Worm (Caenorhabditis elegans) whole organism, L4 larva: Measurements from ENCODE around the gene C16B8.3.

Experiments
- F44E2.7 ChIP-seq: fragments of 200-800 bp; sonication (Bioruptor generic); IDR thresholded peaks from 2 replicates; pipeline ENCODE4 v2.1.2; 2022; ENCODE audit warnings: missing genetic modification characterization, missing compliant biosample characterization
- F49E8.2 ChIP-seq: sonication (generic microtip); optimal IDR thresholded peaks from 2 replicates; lab custom pipeline; 2016; ENCODE audit warnings: missing compliant biosample characterization, mild to moderate bottlenecking, missing genetic modification characterization, borderline replicate concordance
- R02D3.7 ChIP-seq: fragments of 150-350 bp; sonication (generic microtip); optimal IDR thresholded peaks from 3 replicates; lab custom pipeline; 2014; ENCODE audit warnings: missing biosample characterization, missing genetic modification characterization
- Y105C5A.15 ChIP-seq: fragments of 200-800 bp; sonication (Bioruptor generic); IDR thresholded peaks from 2 replicates; pipeline ENCODE4 v1.3.6; 2022; ENCODE audit warnings: missing genetic modification characterization, missing compliant biosample characterization
- Y48G9A.11 ChIP-seq: fragments of 200-800 bp; sonication (Bioruptor generic); IDR thresholded peaks from 2 replicates; pipeline ENCODE4 v1.3.6; 2022; ENCODE audit warnings: missing genetic modification reagents, missing genetic modification characterization, missing compliant biosample characterization
- Y75B8A.6 ChIP-seq: fragments of 200-800 bp; sonication (Bioruptor generic); IDR thresholded peaks from 2 replicates; pipeline ENCODE4 v1.3.6; 2022; ENCODE audit warnings: missing genetic modification reagents, missing genetic modification characterization, missing compliant biosample characterization
- aha-1 ChIP-seq: fragments of 150-350 bp; peaks from one replicate; lab custom pipeline; 2014; ENCODE audit warnings: missing biosample characterization, missing genetic modification characterization
- ama-1 ChIP-seq: fragments of 150-350 bp; optimal IDR thresholded peaks from 2 replicates; lab custom pipeline; 2014; ENCODE audit warnings: inconsistent platforms, mixed read lengths
- ceh-28 ChIP-seq: fragments of 150-350 bp; optimal IDR thresholded peaks from 2 replicates; lab custom pipeline; 2014; ENCODE audit warnings: missing biosample characterization, missing genetic modification reagents, missing genetic modification characterization
- ctbp-1 ChIP-seq: fragments of 200-800 bp; sonication (Bioruptor generic); IDR thresholded peaks from 2 replicates; pipeline ENCODE4 v1.3.6; 2022; ENCODE audit warnings: missing genetic modification reagents, missing genetic modification characterization, missing compliant biosample characterization
- daf-16 ChIP-seq, 3 experiments: sonication (generic microtip); optimal IDR thresholded peaks; 2 replicates each; lab custom pipeline; 2016 to 2017; ENCODE audit warnings: missing genetic modification characterization in 3 of 3, missing genetic modification reagents in 3 of 3, mild to moderate bottlenecking in 2 of 3, missing compliant biosample characterization in 2 of 3, missing biosample characterization in 1 of 3, moderate library complexity in 1 of 3
- daf-19 ChIP-seq: fragments of 200-800 bp; sonication (Bioruptor generic); conservative IDR thresholded peaks from 2 replicates; pipeline ENCODE4 v1.3.6; 2022; ENCODE audit warnings: missing genetic modification characterization, missing compliant biosample characterization
- dmd-6 ChIP-seq: fragments of 200-800 bp; sonication (Bioruptor generic); IDR thresholded peaks from 2 replicates; pipeline ENCODE4 v1.3.6; 2022; ENCODE audit warnings: missing genetic modification reagents, missing genetic modification characterization, missing compliant biosample characterization
- dve-1 ChIP-seq: sonication (generic microtip); optimal IDR thresholded peaks from 2 replicates; lab custom pipeline; 2017; ENCODE audit warnings: antibody characterized with exemption, mild to moderate bottlenecking, missing genetic modification characterization, missing compliant biosample characterization; ENCODE audit not compliant: insufficient read depth
- egl-27 ChIP-seq: sonication (generic microtip); optimal IDR thresholded peaks from 3 replicates; lab custom pipeline; 2017; ENCODE audit warnings: missing biosample characterization, missing genetic modification reagents, missing genetic modification characterization
- hif-1 ChIP-seq, 2 experiments: sonication (generic microtip); optimal IDR thresholded peaks; 2 replicates each; lab custom pipeline; 2016 to 2017; ENCODE audit warnings: missing compliant biosample characterization in 2 of 2, missing genetic modification characterization in 2 of 2, missing genetic modification reagents in 2 of 2, missing genotype in 2 of 2, mild to moderate bottlenecking in 1 of 2
- hlh-11 ChIP-seq: fragments of 200-800 bp; sonication (Bioruptor generic); optimal IDR thresholded peaks from 2 replicates; lab custom pipeline; 2018; ENCODE audit warnings: mild to moderate bottlenecking, missing genetic modification characterization, missing compliant biosample characterization
- hlh-30 ChIP-seq: sonication (generic microtip); optimal IDR thresholded peaks from 2 replicates; lab custom pipeline; 2017; ENCODE audit warnings: antibody characterized with exemption, mild to moderate bottlenecking, missing genetic modification characterization, missing compliant biosample characterization; ENCODE audit not compliant: insufficient read depth
- hmg-1.1 ChIP-seq: fragments of 200-800 bp; sonication (Bioruptor generic); IDR thresholded peaks from 2 replicates; pipeline ENCODE4 v1.3.6; 2022; ENCODE audit warnings: missing genetic modification reagents, missing genetic modification characterization, missing compliant biosample characterization
- lin-1 ChIP-seq: fragments of 200-800 bp; sonication (Bioruptor generic); IDR thresholded peaks from 2 replicates; pipeline ENCODE4 v1.3.6; 2022; ENCODE audit warnings: missing genetic modification reagents, missing genetic modification characterization, missing compliant biosample characterization
- lin-38 ChIP-seq: fragments of 200-800 bp; sonication (Bioruptor generic); IDR thresholded peaks from 2 replicates; pipeline ENCODE4 v1.3.6; 2022; ENCODE audit warnings: missing genetic modification reagents, missing genetic modification characterization, missing compliant biosample characterization
- lsy-2 ChIP-seq, 2 experiments: fragments of 150-350 bp in 1 of 2; sonication (generic microtip) in 1 of 2; optimal IDR thresholded peaks; 2 replicates each; lab custom pipeline; 2014 to 2017; ENCODE audit warnings: missing biosample characterization in 2 of 2, missing genetic modification characterization in 2 of 2
- mdl-1 ChIP-seq, 2 experiments: fragments of 150-350 bp in 1 of 2; sonication (generic microtip) in 1 of 2; optimal IDR thresholded peaks; 2 replicates each; lab custom pipeline; 2014 to 2017; ENCODE audit warnings: missing biosample characterization in 2 of 2, missing genetic modification characterization in 2 of 2
- mdt-29 ChIP-seq: fragments of 200-800 bp; sonication (Bioruptor generic); IDR thresholded peaks from 2 replicates; pipeline ENCODE4 v1.3.6; 2022; ENCODE audit warnings: missing genetic modification reagents, missing genetic modification characterization, missing compliant biosample characterization
- mep-1 ChIP-seq: fragments of 150-350 bp; sonication (generic microtip); optimal IDR thresholded peaks from 3 replicates; lab custom pipeline; 2014; ENCODE audit warnings: missing biosample characterization, missing genetic modification characterization
- mes-2 ChIP-seq: sonication (generic microtip); optimal IDR thresholded peaks from 2 replicates; lab custom pipeline; 2016; ENCODE audit warnings: missing genotype, mild to moderate bottlenecking, missing genetic modification characterization, missing compliant biosample characterization; ENCODE audit not compliant: poor library complexity, severe bottlenecking
- mxl-2 ChIP-seq: fragments of 200-800 bp; sonication (Bioruptor generic); conservative IDR thresholded peaks from 2 replicates; pipeline ENCODE4 v1.3.6; 2022; ENCODE audit warnings: missing genetic modification reagents, missing genetic modification characterization, missing compliant biosample characterization
- mxl-3 ChIP-seq: fragments of 200-800 bp; sonication (Bioruptor generic); optimal IDR thresholded peaks from 2 replicates; lab custom pipeline; 2018; ENCODE audit warnings: mild to moderate bottlenecking, missing genetic modification characterization, missing compliant biosample characterization
- nhr-102 ChIP-seq: sonication (generic microtip); optimal IDR thresholded peaks from 2 replicates; lab custom pipeline; 2016; ENCODE audit warnings: mild to moderate bottlenecking, missing genetic modification characterization, moderate library complexity, missing compliant biosample characterization
- nhr-11 ChIP-seq: fragments of 150-350 bp; optimal IDR thresholded peaks from 2 replicates; lab custom pipeline; 2014; ENCODE audit warnings: missing biosample characterization, missing genetic modification characterization
- nhr-28 ChIP-seq: fragments of 150-350 bp; optimal IDR thresholded peaks from 2 replicates; lab custom pipeline; 2014; ENCODE audit warnings: missing biosample characterization, missing genetic modification characterization
- nhr-6 ChIP-seq: fragments of 150-350 bp; optimal IDR thresholded peaks from 2 replicates; lab custom pipeline; 2014; ENCODE audit warnings: missing biosample characterization, missing genetic modification characterization
- pha-4 ChIP-seq, 2 experiments: fragments of 150-350 bp in 1 of 2; fragments of 200-800 bp in 1 of 2; sonication (Bioruptor generic) in 1 of 2; IDR thresholded peaks in 1 of 2; optimal IDR thresholded peaks in 1 of 2; 2 replicates each; pipeline versions ENCODE4 v1.3.6 to Lab custom; 2014 to 2022; ENCODE audit warnings: missing genetic modification characterization in 2 of 2, missing genetic modification reagents in 2 of 2, missing biosample characterization in 1 of 2, missing compliant biosample characterization in 1 of 2
- php-3 ChIP-seq: fragments of 200-800 bp; sonication (Bioruptor generic); IDR thresholded peaks from 2 replicates; pipeline ENCODE4 v1.3.6; 2022; ENCODE audit warnings: missing genetic modification reagents, missing genetic modification characterization, missing compliant biosample characterization
- pqm-1 ChIP-seq: sonication (generic microtip); optimal IDR thresholded peaks from 2 replicates; lab custom pipeline; 2017; ENCODE audit warnings: missing biosample characterization, missing genetic modification characterization
- rbr-2 ChIP-seq: sonication (generic microtip); optimal IDR thresholded peaks from 2 replicates; lab custom pipeline; 2016; ENCODE audit warnings: missing genotype, missing genetic modification characterization, missing compliant biosample characterization
- set-16 ChIP-seq: fragments of 200-800 bp; sonication (Bioruptor generic); IDR thresholded peaks from 2 replicates; pipeline ENCODE4 v1.3.6; 2022; ENCODE audit warnings: missing genetic modification reagents, missing genetic modification characterization, missing compliant biosample characterization
- tag-97 ChIP-seq: fragments of 200-800 bp; sonication (Bioruptor generic); IDR thresholded peaks from 2 replicates; pipeline ENCODE4 v1.3.6; 2022; ENCODE audit warnings: missing genetic modification characterization, missing compliant biosample characterization
- tra-1 ChIP-seq: fragments of 200-800 bp; sonication (Bioruptor generic); IDR thresholded peaks from 2 replicates; pipeline ENCODE4 v1.3.6; 2022; ENCODE audit warnings: missing genetic modification reagents, missing genetic modification characterization, missing compliant biosample characterization
- unc-62 ChIP-seq, 3 experiments: fragments of 150-350 bp in 1 of 3; sonication (generic microtip); optimal IDR thresholded peaks in 2 of 3; peaks in 1 of 3; 1 replicate in 1 of 3; 2 replicates in 2 of 3; lab custom pipeline; 2014 to 2017; ENCODE audit warnings: missing biosample characterization in 3 of 3, missing genetic modification characterization in 3 of 3, missing genetic modification reagents in 3 of 3, missing genotype in 1 of 3
- vab-7 ChIP-seq: fragments of 200-800 bp; sonication (Bioruptor generic); IDR thresholded peaks from 2 replicates; pipeline ENCODE4 v1.3.6; 2022; ENCODE audit warnings: missing genetic modification reagents, missing genetic modification characterization, missing compliant biosample characterization
- zag-1 ChIP-seq: fragments of 150-350 bp; optimal IDR thresholded peaks from 2 replicates; lab custom pipeline; 2014; ENCODE audit warnings: missing biosample characterization, missing genetic modification characterization
- ztf-11 ChIP-seq: fragments of 150-350 bp; optimal IDR thresholded peaks from 2 replicates; lab custom pipeline; 2014; ENCODE audit warnings: missing biosample characterization, missing genetic modification characterization

Gene C16B8.3

ce11 chrX:3949026-3949425, 19.4 kb downstream of the C16B8.3 start:
- TF ChIP-seq daf-19 (GFP tag; lab: Robert Waterston, UW) (no peak), dve-1 (tag; lab: Kevin White, UChicago) (peak; percentile 37), tra-1 (GFP tag; lab: Robert Waterston, UW) (0 out of 2 replicates have a peak, but pooled peaks have one; percentile 43), nhr-28 (tag; lab: Kevin White, UChicago) (peak; percentile 40), ztf-11 (tag; lab: Kevin White, UChicago) (no peak), pqm-1 (tag; lab: Kevin White, UChicago) (peak; percentile 65), nhr-6 (tag; lab: Kevin White, UChicago) (no peak), mdt-29 (GFP tag; lab: Robert Waterston, UW) (no peak), daf-16 (GFP tag; optimal IDR thresholded peaks at IDR 0.05; lab: Kevin White, UChicago) (no peak), daf-16 (tag; optimal IDR thresholded peaks at IDR 0.05; lab: Kevin White, UChicago) (peak; percentile 71), Y105C5A.15 (GFP tag; lab: Robert Waterston, UW) (no peak), ceh-28 (tag; lab: Kevin White, UChicago) (peak; percentile 1), R02D3.7 (no peak), zag-1 (tag; lab: Kevin White, UChicago) (no peak), dmd-6 (GFP tag; lab: Robert Waterston, UW) (peak; percentile 47), mes-2 (tag; lab: Kevin White, UChicago) (no peak), F44E2.7 (GFP tag; lab: Robert Waterston, UW) (no peak), lin-1 (GFP tag; lab: Robert Waterston, UW) (no peak), unc-62 (GFP tag; optimal IDR thresholded peaks at IDR 0.05 in 1 of 2; lab: Kevin White, UChicago) (no peak), unc-62 (tag; optimal IDR thresholded peaks at IDR 0.05; lab: Kevin White, UChicago) (no peak), hlh-11 (peak; percentile 41), ctbp-1 (no peak)

ce11 chrX:3945681-3946080, 22.8 kb downstream of the C16B8.3 start:
- peak; percentile 29 for TF ChIP-seq dve-1 (tag; lab: Kevin White, UChicago)
- TF ChIP-seq F49E8.2 (tag; lab: Kevin White, UChicago) = no peak
- TF ChIP-seq mxl-3 (GFP tag; lab: Kevin White, UChicago) = peak; percentile 59
- TF ChIP-seq dmd-6 (GFP tag; lab: Robert Waterston, UW) = peak; percentile 49
- peak; percentile 60 for TF ChIP-seq mep-1 (tag; lab: Kevin White, UChicago)
- TF ChIP-seq hlh-11 = peak; percentile 67
- no peak for TF ChIP-seq Y75B8A.6 (GFP tag; lab: Robert Waterston, UW)
- no peak for TF ChIP-seq nhr-6 (tag; lab: Kevin White, UChicago)
- TF ChIP-seq mxl-2 (GFP tag; lab: Robert Waterston, UW) = no peak
- no peak for TF ChIP-seq egl-27 (tag; lab: Kevin White, UChicago)
- TF ChIP-seq hmg-1.1 (GFP tag; lab: Robert Waterston, UW) = peak; percentile 85
- peak; percentile 55; the same call in 1 of the 2 replicates for TF ChIP-seq pha-4 (GFP tag; IDR thresholded peaks at IDR 0.05; lab: Robert Waterston, UW)
- no peak for TF ChIP-seq pha-4 (tag; optimal IDR thresholded peaks at IDR 0.05; lab: Kevin White, UChicago)
- peak; percentile 83 for TF ChIP-seq set-16
- no peak for TF ChIP-seq ama-1 (lab: Kevin White, UChicago)
- TF ChIP-seq lin-38 (GFP tag; lab: Robert Waterston, UW) = no peak
- peak; percentile 55 for TF ChIP-seq aha-1 (tag; lab: Kevin White, UChicago)
- TF ChIP-seq tag-97 = no peak
- TF ChIP-seq daf-16 (GFP tag; optimal IDR thresholded peaks at IDR 0.05; lab: Kevin White, UChicago) = no peak
- peak; percentile 1 for TF ChIP-seq daf-16 (tag; optimal IDR thresholded peaks at IDR 0.05; lab: Kevin White, UChicago)
- peak; percentile 64 for TF ChIP-seq hlh-30 (tag; lab: Kevin White, UChicago)
- TF ChIP-seq nhr-28 (tag; lab: Kevin White, UChicago) = peak; percentile 28
- TF ChIP-seq mes-2 (tag; lab: Kevin White, UChicago) = peak; percentile 59
- TF ChIP-seq php-3 (GFP tag; lab: Robert Waterston, UW) = 0 out of 2 replicates have a peak, but pooled peaks have one; percentile 48
- TF ChIP-seq nhr-102 (tag; lab: Kevin White, UChicago) = peak; percentile 3
- peak; percentile 61 for TF ChIP-seq nhr-11 (tag; lab: Kevin White, UChicago)
- TF ChIP-seq mdl-1 (tag; optimal IDR thresholded peaks at IDR 0.05; lab: Kevin White, UChicago) = peak; percentile 65 to 79
- 0 out of 2 replicates have a peak, but pooled peaks have one; percentile 46 for TF ChIP-seq ctbp-1
- no peak for TF ChIP-seq Y48G9A.11 (GFP tag; lab: Robert Waterston, UW)
- TF ChIP-seq lsy-2 (tag; optimal IDR thresholded peaks at IDR 0.05; lab: Kevin White, UChicago) = peak; percentile 2 to 26
- peak; percentile 77 for TF ChIP-seq rbr-2
- TF ChIP-seq hif-1 (tag; optimal IDR thresholded peaks at IDR 0.05; lab: Kevin White, UChicago) = peak in 1 of 2 experiments; percentile 50
- TF ChIP-seq vab-7 (GFP tag; lab: Robert Waterston, UW) = peak; percentile 50; the same call in 1 of the 2 replicates
